Worm (Caenorhabditis elegans) whole organism, young adult: ENCODE data around the gene abu-4.

Source experiments
- B0035.1 ChIP-seq: sonication (generic microtip); optimal IDR thresholded peaks from 2 replicates; lab custom pipeline; 2016; ENCODE audit warnings: missing genetic modification characterization, mild to moderate bottlenecking, missing compliant biosample characterization, missing genotype, missing genetic modification reagents
- B0261.1 ChIP-seq: sonication (generic microtip); optimal IDR thresholded peaks from 2 replicates; lab custom pipeline; 2016; ENCODE audit warnings: mild to moderate bottlenecking, missing genetic modification characterization, moderate library complexity, missing compliant biosample characterization
- B0336.3 ChIP-seq: fragments of 200-800 bp; sonication (Bioruptor generic); IDR thresholded peaks from 2 replicates; pipeline ENCODE4 v1.3.6; 2022; ENCODE audit warnings: missing genetic modification characterization, missing compliant biosample characterization
- D2030.7 ChIP-seq: fragments of 200-800 bp; sonication (Bioruptor generic); IDR thresholded peaks from 2 replicates; pipeline ENCODE4 v1.3.6; 2022; ENCODE audit warnings: missing genetic modification reagents, missing genetic modification characterization, missing compliant biosample characterization
- F10E7.11 ChIP-seq: sonication (generic microtip); optimal IDR thresholded peaks from 2 replicates; lab custom pipeline; 2017; ENCODE audit warnings: mild to moderate bottlenecking, missing genetic modification characterization, moderate library complexity, missing compliant biosample characterization
- F57C9.4 ChIP-seq: sonication (generic microtip); optimal IDR thresholded peaks from 2 replicates; lab custom pipeline; 2017; ENCODE audit warnings: mild to moderate bottlenecking, missing genetic modification characterization, missing compliant biosample characterization
- Y53G8AR.9 ChIP-seq: fragments of 200-800 bp; sonication (Bioruptor generic); conservative IDR thresholded peaks from 2 replicates; pipeline ENCODE4 v1.3.6; 2022; ENCODE audit warnings: missing genetic modification reagents, missing genetic modification characterization, missing compliant biosample characterization
- Y67H2A.10 ChIP-seq: fragments of 200-800 bp; sonication (Bioruptor generic); conservative IDR thresholded peaks from 2 replicates; pipeline ENCODE4 v1.3.6; 2022; ENCODE audit warnings: missing genetic modification reagents, missing genetic modification characterization, missing compliant biosample characterization
- Y95B8A.8 ChIP-seq: fragments of 200-800 bp; sonication (Bioruptor generic); IDR thresholded peaks from 2 replicates; pipeline ENCODE4 v1.3.6; 2022; ENCODE audit warnings: missing genetic modification reagents, missing genetic modification characterization, missing compliant biosample characterization
- aptf-2 ChIP-seq: fragments of 200-800 bp; sonication (Bioruptor generic); conservative IDR thresholded peaks from 2 replicates; pipeline ENCODE4 v1.3.6; 2022; ENCODE audit warnings: missing genetic modification reagents, missing genetic modification characterization, missing compliant biosample characterization
- attf-5 ChIP-seq: fragments of 200-800 bp; sonication (Bioruptor generic); optimal IDR thresholded peaks from 2 replicates; lab custom pipeline; 2018; ENCODE audit warnings: mild to moderate bottlenecking, missing genetic modification characterization, missing compliant biosample characterization
- cebp-1 ChIP-seq, 2 experiments: fragments of 200-800 bp in 1 of 2; sonication (Bioruptor generic) in 1 of 2; sonication (generic microtip) in 1 of 2; IDR thresholded peaks in 1 of 2; optimal IDR thresholded peaks in 1 of 2; 2 replicates each; pipeline versions ENCODE4 v1.3.6 to Lab custom; 2017 to 2022; ENCODE audit warnings: missing compliant biosample characterization in 2 of 2, missing genetic modification characterization in 2 of 2, mild to moderate bottlenecking in 1 of 2, missing genetic modification reagents in 1 of 2, moderate library complexity in 1 of 2
- cebp-2 ChIP-seq: fragments of 200-800 bp; sonication (Bioruptor generic); IDR thresholded peaks from 2 replicates; pipeline ENCODE4 v1.3.6; 2022; ENCODE audit warnings: missing genetic modification characterization, missing compliant biosample characterization
- ceh-100 ChIP-seq: fragments of 200-800 bp; sonication (Bioruptor generic); IDR thresholded peaks from 2 replicates; pipeline ENCODE4 v1.3.6; 2022; ENCODE audit warnings: missing genetic modification reagents, missing genetic modification characterization, missing compliant biosample characterization
- ceh-40 ChIP-seq: fragments of 200-800 bp; sonication (Bioruptor generic); IDR thresholded peaks from 2 replicates; pipeline ENCODE4 v1.3.6; 2022; ENCODE audit warnings: missing genetic modification characterization, missing compliant biosample characterization
- chd-7 ChIP-seq: sonication (generic microtip); optimal IDR thresholded peaks from 2 replicates; lab custom pipeline; 2016; ENCODE audit warnings: mild to moderate bottlenecking, missing genetic modification characterization, moderate library complexity, missing compliant biosample characterization
- dox-1 ChIP-seq: fragments of 200-800 bp; sonication (Bioruptor generic); IDR thresholded peaks from 2 replicates; pipeline ENCODE4 v1.3.6; 2022; ENCODE audit warnings: missing genetic modification reagents, missing genetic modification characterization, missing compliant biosample characterization
- efl-1 ChIP-seq: fragments of 150-350 bp; optimal IDR thresholded peaks from 2 replicates; lab custom pipeline; 2014; ENCODE audit warnings: missing biosample characterization, missing genetic modification reagents, missing genetic modification characterization
- egrh-3 ChIP-seq: fragments of 200-800 bp; sonication (Bioruptor generic); IDR thresholded peaks from 2 replicates; pipeline ENCODE4 v1.3.6; 2022; ENCODE audit warnings: missing genetic modification reagents, missing genetic modification characterization, missing compliant biosample characterization
- hlh-26 ChIP-seq: fragments of 200-800 bp; sonication (Bioruptor generic); conservative IDR thresholded peaks from 2 replicates; pipeline ENCODE4 v1.3.6; 2022; ENCODE audit warnings: missing genetic modification reagents, missing genetic modification characterization, missing compliant biosample characterization
- hmg-1.2 ChIP-seq: fragments of 200-800 bp; sonication (Bioruptor generic); IDR thresholded peaks from 2 replicates; pipeline ENCODE4 v1.3.6; 2022; ENCODE audit warnings: missing genetic modification reagents, missing genetic modification characterization, missing compliant biosample characterization
- hmg-20 ChIP-seq: fragments of 200-800 bp; sonication (Bioruptor generic); IDR thresholded peaks from 2 replicates; pipeline ENCODE4 v1.3.6; 2022; ENCODE audit warnings: missing genetic modification reagents, missing genetic modification characterization, missing compliant biosample characterization
- let-607 ChIP-seq, 2 experiments: fragments of 200-800 bp in 1 of 2; sonication (Bioruptor generic) in 1 of 2; sonication (generic microtip) in 1 of 2; optimal IDR thresholded peaks; 2 replicates each; lab custom pipeline; 2016 to 2018; ENCODE audit warnings: mild to moderate bottlenecking in 2 of 2, missing compliant biosample characterization in 2 of 2, missing genetic modification characterization in 2 of 2, moderate library complexity in 2 of 2, missing genotype in 1 of 2
- madf-6 ChIP-seq: fragments of 200-800 bp; sonication (Bioruptor generic); IDR thresholded peaks from 2 replicates; pipeline ENCODE4 v1.3.6; 2022; ENCODE audit warnings: missing genetic modification reagents, missing genetic modification characterization, missing compliant biosample characterization
- madf-8 ChIP-seq: fragments of 200-800 bp; sonication (Bioruptor generic); conservative IDR thresholded peaks from 2 replicates; pipeline ENCODE4 v1.3.6; 2022; ENCODE audit warnings: missing genetic modification reagents, missing genetic modification characterization, missing compliant biosample characterization
- mcd-1 ChIP-seq: fragments of 200-800 bp; sonication (Bioruptor generic); IDR thresholded peaks from 2 replicates; pipeline ENCODE4 v1.3.6; 2022; ENCODE audit warnings: missing genetic modification reagents, missing genetic modification characterization, missing compliant biosample characterization
- nfya-2 ChIP-seq: fragments of 200-800 bp; sonication (Bioruptor generic); IDR thresholded peaks from 2 replicates; pipeline ENCODE4 v1.3.6; 2022; ENCODE audit warnings: missing genetic modification reagents, missing genetic modification characterization, missing compliant biosample characterization
- nfyb-1 ChIP-seq: fragments of 200-800 bp; sonication (Bioruptor generic); IDR thresholded peaks from 2 replicates; pipeline ENCODE4 v1.3.6; 2022; ENCODE audit warnings: missing genetic modification reagents, missing genetic modification characterization, missing compliant biosample characterization
- nhr-120 ChIP-seq: fragments of 200-800 bp; sonication (Bioruptor generic); IDR thresholded peaks from 2 replicates; pipeline ENCODE4 v1.3.6; 2022; ENCODE audit warnings: missing genetic modification characterization, missing compliant biosample characterization
- nhr-80 ChIP-seq: sonication (generic microtip); optimal IDR thresholded peaks from 2 replicates; lab custom pipeline; 2016; ENCODE audit warnings: missing genetic modification characterization, missing compliant biosample characterization
- rec-8 ChIP-seq, 2 experiments: sonication (generic microtip); optimal IDR thresholded peaks; 2 replicates each; lab custom pipeline; 2016; ENCODE audit warnings: mild to moderate bottlenecking in 2 of 2, missing genetic modification characterization in 2 of 2, missing genetic modification reagents in 2 of 2, missing genotype in 2 of 2, missing biosample characterization in 1 of 2, missing compliant biosample characterization in 1 of 2, moderate library complexity in 1 of 2
- rpc-1 ChIP-seq, 2 experiments: fragments of 150-350 bp in 1 of 2; sonication (generic microtip) in 1 of 2; optimal IDR thresholded peaks; 2 replicates each; lab custom pipeline; 2014 to 2018; ENCODE audit warnings: missing biosample characterization in 1 of 2, missing genetic modification characterization in 1 of 2, missing genetic modification reagents in 1 of 2, missing genotype in 1 of 2
- sdz-38 ChIP-seq: sonication (generic microtip); optimal IDR thresholded peaks from 2 replicates; lab custom pipeline; 2016; ENCODE audit warnings: missing genotype, missing genetic modification characterization, missing compliant biosample characterization
- snpc-1.3 ChIP-seq: sonication (generic microtip); optimal IDR thresholded peaks from 2 replicates; lab custom pipeline; 2017; ENCODE audit warnings: missing genetic modification characterization, mild to moderate bottlenecking, missing compliant biosample characterization, antibody characterized with exemption, moderate library complexity, missing genotype, missing genetic modification reagents; ENCODE audit not compliant: insufficient read depth
- snpc-4 ChIP-seq, 5 experiments: fragments of 150-350 bp in 1 of 5; sonication (generic microtip) in 4 of 5; optimal IDR thresholded peaks; 2 replicates each; lab custom pipeline; 2014 to 2018; ENCODE audit warnings: missing genetic modification characterization in 5 of 5, missing biosample characterization in 3 of 5, antibody characterized with exemption in 2 of 5, mild to moderate bottlenecking in 2 of 5, missing compliant biosample characterization in 2 of 5, missing genotype in 2 of 5, moderate library complexity in 2 of 5, missing genetic modification reagents in 1 of 5
- tbp1 ChIP-seq: fragments of 200-800 bp; sonication (Bioruptor generic); optimal IDR thresholded peaks from 2 replicates; lab custom pipeline; 2018; ENCODE audit warnings: mild to moderate bottlenecking, missing genetic modification characterization, missing compliant biosample characterization
- tbx-9 ChIP-seq: sonication (generic microtip); optimal IDR thresholded peaks from 2 replicates; lab custom pipeline; 2016; ENCODE audit warnings: borderline replicate concordance, missing genetic modification characterization, inconsistent platforms, missing compliant biosample characterization
- xnd-1 ChIP-seq: sonication (generic microtip); optimal IDR thresholded peaks from 2 replicates; lab custom pipeline; 2016; ENCODE audit warnings: missing genotype, missing genetic modification reagents, missing genetic modification characterization, missing compliant biosample characterization
- zfh-2 ChIP-seq: fragments of 200-800 bp; sonication (Bioruptor generic); conservative IDR thresholded peaks from 2 replicates; pipeline ENCODE4 v1.3.6; 2022; ENCODE audit warnings: missing genetic modification reagents, missing genetic modification characterization, missing compliant biosample characterization
- ztf-18 ChIP-seq: sonication (generic microtip); optimal IDR thresholded peaks from 2 replicates; lab custom pipeline; 2016; ENCODE audit warnings: missing genotype, mild to moderate bottlenecking, missing genetic modification characterization, missing compliant biosample characterization
- ztf-25 ChIP-seq: fragments of 200-800 bp; sonication (Bioruptor generic); IDR thresholded peaks from 2 replicates; pipeline ENCODE4 v1.3.6; 2022; ENCODE audit warnings: missing genetic modification reagents, missing genetic modification characterization, missing compliant biosample characterization

Gene abu-4

ce11 chrV:2277260-2277659, 2.6 kb downstream of the abu-4 start:
- peak; percentile 10; the same call in 1 of the 2 replicates for TF ChIP-seq hmg-1.2 (GFP tag; lab: Robert Waterston, UW)
- no peak for TF ChIP-seq hlh-26 (GFP tag; lab: Robert Waterston, UW)
- peak; percentile 64 for TF ChIP-seq tbp1 (GFP tag; lab: Kevin White, UChicago)
- TF ChIP-seq F10E7.11: no peak
- TF ChIP-seq egrh-3: peak; percentile 22; the same call in 1 of the 2 replicates
- peak; percentile 26; the same call in 1 of the 2 replicates for TF ChIP-seq dox-1 (GFP tag; lab: Robert Waterston, UW)
- peak; percentile 14 for TF ChIP-seq efl-1 (GFP tag; lab: Kevin White, UChicago)
- TF ChIP-seq D2030.7: peak; percentile 21; the same call in 1 of the 2 replicates
- TF ChIP-seq snpc-4 (GFP tag; optimal IDR thresholded peaks at IDR 0.05; lab: Kevin White, UChicago): no peak
- peak in 1 of 4 experiments; percentile 44 for TF ChIP-seq snpc-4 (tag; optimal IDR thresholded peaks at IDR 0.05; lab: Kevin White, UChicago)
- 0 out of 2 replicates have a peak, but pooled peaks have one; percentile 29 for TF ChIP-seq mcd-1 (GFP tag; lab: Robert Waterston, UW)
- TF ChIP-seq rpc-1 (optimal IDR thresholded peaks at IDR 0.05; lab: Kevin White, UChicago): no peak
- TF ChIP-seq rpc-1 (tag; optimal IDR thresholded peaks at IDR 0.05; lab: Kevin White, UChicago): peak; percentile 50
- no peak for TF ChIP-seq nfyb-1

- TF ChIP-seq ceh-100 (GFP tag; lab: Robert Waterston, UW): no peak
- no peak for TF ChIP-seq Y67H2A.10
- TF ChIP-seq sdz-38 (tag; lab: Kevin White, UChicago): no peak
- TF ChIP-seq F57C9.4 (tag; lab: Kevin White, UChicago): no peak
- TF ChIP-seq nhr-80 (tag; lab: Kevin White, UChicago): peak; percentile 33
Measured at ce11 chrV:2278052-2278451, 3.4 kb downstream of the abu-4 start, which contains the start of gene nhr-59. TSS of gene nhr-59 (minus strand) at chrV:2278265.

ce11 chrV:2278543-2278942, 3.9 kb downstream of the abu-4 start, which contains the start of gene fbxa-137:
TSS of gene fbxa-137 (plus strand) at chrV:2278816.
- TF ChIP-seq egrh-3: no peak
- no peak for TF ChIP-seq madf-8
- TF ChIP-seq let-607 (tag; optimal IDR thresholded peaks at IDR 0.05; lab: Kevin White, UChicago): no peak
- no peak for TF ChIP-seq snpc-4 (GFP tag; optimal IDR thresholded peaks at IDR 0.05; lab: Kevin White, UChicago)
- no peak for TF ChIP-seq snpc-4 (tag; optimal IDR thresholded peaks at IDR 0.05; lab: Kevin White, UChicago)
- TF ChIP-seq aptf-2 (GFP tag; lab: Robert Waterston, UW): no peak
- TF ChIP-seq zfh-2: no peak
- TF ChIP-seq cebp-2 (GFP tag; lab: Robert Waterston, UW): no peak
- TF ChIP-seq dox-1 (GFP tag; lab: Robert Waterston, UW): no peak
- no peak for TF ChIP-seq B0035.1 (tag; lab: Kevin White, UChicago)
- TF ChIP-seq madf-6 (GFP tag; lab: Robert Waterston, UW): no peak
- TF ChIP-seq ceh-40: no peak
- no peak for TF ChIP-seq attf-5
- no peak for TF ChIP-seq B0336.3 (GFP tag; lab: Robert Waterston, UW)
- TF ChIP-seq nfya-2: no peak
- TF ChIP-seq snpc-1.3 (tag; lab: Kevin White, UChicago): no peak

- TF ChIP-seq Y95B8A.8 (GFP tag; lab: Robert Waterston, UW): no peak
- TF ChIP-seq hmg-1.2 (GFP tag; lab: Robert Waterston, UW): peak; percentile 70; the same call in 1 of the 2 replicates
- TF ChIP-seq ztf-18 (tag; lab: Kevin White, UChicago): no peak
- no peak for TF ChIP-seq chd-7 (tag; lab: Kevin White, UChicago)
- TF ChIP-seq B0336.3 (GFP tag; lab: Robert Waterston, UW): no peak
- TF ChIP-seq attf-5: peak; percentile 66
- no peak for TF ChIP-seq ztf-25 (GFP tag; lab: Robert Waterston, UW)
- TF ChIP-seq mcd-1 (GFP tag; lab: Robert Waterston, UW): no peak
- peak; percentile 68 for TF ChIP-seq nhr-80 (tag; lab: Kevin White, UChicago)
- no peak for TF ChIP-seq hmg-20 (GFP tag; lab: Robert Waterston, UW)
- TF ChIP-seq dox-1 (GFP tag; lab: Robert Waterston, UW): no peak
- TF ChIP-seq tbx-9 (tag; lab: Kevin White, UChicago): no peak
- TF ChIP-seq Y53G8AR.9 (GFP tag; lab: Robert Waterston, UW): no peak
- no peak for TF ChIP-seq B0261.1 (tag; lab: Kevin White, UChicago)
- TF ChIP-seq Y67H2A.10: no peak
- TF ChIP-seq rec-8 (tag; optimal IDR thresholded peaks at IDR 0.05; lab: Kevin White, UChicago): no peak
- no peak for TF ChIP-seq nhr-120
- TF ChIP-seq xnd-1 (tag; lab: Kevin White, UChicago): no peak
- no peak for TF ChIP-seq cebp-1 (GFP tag; IDR thresholded peaks at IDR 0.05; lab: Robert Waterston, UW)
- TF ChIP-seq cebp-1 (tag; optimal IDR thresholded peaks at IDR 0.05; lab: Kevin White, UChicago): peak; percentile 35
Measured at ce11 chrV:2281499-2281898, 6.9 kb downstream of the abu-4 start, which contains the start of gene nhr-228. TSS of gene nhr-228 (plus strand) at chrV:2281759.
